Worm (Caenorhabditis elegans) whole organism, late embryonic: ENCODE data around the gene F56B3.2.

Experiments used
- C38D4.7 ChIP-seq: fragments of 200-800 bp; sonication (Bioruptor generic); optimal IDR thresholded peaks from 2 replicates; lab custom pipeline; 2018; ENCODE audit warnings: mild to moderate bottlenecking, missing genetic modification characterization, moderate library complexity, missing compliant biosample characterization
- F13H6.1 ChIP-seq: sonication (generic microtip); optimal IDR thresholded peaks from 2 replicates; lab custom pipeline; 2016; ENCODE audit warnings: missing genetic modification characterization, missing compliant biosample characterization
- K02D7.2 ChIP-seq: sonication (generic microtip); optimal IDR thresholded peaks from 2 replicates; lab custom pipeline; 2017; ENCODE audit warnings: mild to moderate bottlenecking, missing genetic modification characterization, missing compliant biosample characterization
- ama-1 ChIP-seq: fragments of 150-350 bp; optimal IDR thresholded peaks from 2 replicates; lab custom pipeline; 2014
- ceh-19 ChIP-seq: fragments of 200-800 bp; sonication (Bioruptor generic); optimal IDR thresholded peaks from 2 replicates; lab custom pipeline; 2018; ENCODE audit warnings: mild to moderate bottlenecking, missing genetic modification characterization, missing compliant biosample characterization
- ceh-22 ChIP-seq: sonication (generic microtip); optimal IDR thresholded peaks from 2 replicates; lab custom pipeline; 2017; ENCODE audit warnings: missing biosample characterization, missing genetic modification characterization
- ceh-24 ChIP-seq: sonication (generic microtip); optimal IDR thresholded peaks from 2 replicates; lab custom pipeline; 2016; ENCODE audit warnings: mild to moderate bottlenecking, missing genetic modification characterization, missing compliant biosample characterization
- ceh-34 ChIP-seq: sonication (generic microtip); optimal IDR thresholded peaks from 2 replicates; lab custom pipeline; 2016; ENCODE audit warnings: mild to moderate bottlenecking, missing genetic modification characterization, missing compliant biosample characterization
- ceh-45 ChIP-seq: fragments of 200-800 bp; sonication (Bioruptor generic); IDR thresholded peaks from 2 replicates; pipeline ENCODE4 v1.3.6; 2022; ENCODE audit warnings: missing genetic modification reagents, missing genetic modification characterization, missing compliant biosample characterization
- ceh-48 ChIP-seq: sonication (generic microtip); optimal IDR thresholded peaks from 2 replicates; lab custom pipeline; 2016; ENCODE audit warnings: missing genetic modification characterization, inconsistent platforms, missing compliant biosample characterization
- ceh-6 ChIP-seq: fragments of 200-800 bp; sonication (Bioruptor generic); optimal IDR thresholded peaks from 2 replicates; lab custom pipeline; 2018; ENCODE audit warnings: mild to moderate bottlenecking, missing genetic modification characterization, missing compliant biosample characterization
- dve-1 ChIP-seq: sonication (generic microtip); optimal IDR thresholded peaks from 2 replicates; lab custom pipeline; 2017; ENCODE audit warnings: antibody characterized with exemption, mild to moderate bottlenecking, missing genetic modification characterization, missing compliant biosample characterization
- elt-4 ChIP-seq: sonication (generic microtip); optimal IDR thresholded peaks from 2 replicates; lab custom pipeline; 2016; ENCODE audit warnings: missing genetic modification characterization, missing compliant biosample characterization
- ets-4 ChIP-seq: sonication (generic microtip); optimal IDR thresholded peaks from 2 replicates; lab custom pipeline; 2016; ENCODE audit warnings: missing genetic modification characterization, missing compliant biosample characterization
- fax-1 ChIP-seq: sonication (generic microtip); optimal IDR thresholded peaks from 2 replicates; lab custom pipeline; 2016; ENCODE audit warnings: missing genotype, missing genetic modification characterization, missing compliant biosample characterization
- fkh-10 ChIP-seq: fragments of 150-350 bp; optimal IDR thresholded peaks from 2 replicates; lab custom pipeline; 2014; ENCODE audit warnings: missing biosample characterization, missing genetic modification reagents, missing genetic modification characterization
- gmeb-2 ChIP-seq: sonication (generic microtip); optimal IDR thresholded peaks from 2 replicates; lab custom pipeline; 2016; ENCODE audit warnings: missing genetic modification characterization, inconsistent platforms, missing compliant biosample characterization
- hlh-13 ChIP-seq: fragments of 200-800 bp; sonication (Bioruptor generic); optimal IDR thresholded peaks from 2 replicates; lab custom pipeline; 2018; ENCODE audit warnings: mild to moderate bottlenecking, missing genetic modification characterization, missing compliant biosample characterization
- hlh-15 ChIP-seq: sonication (generic microtip); optimal IDR thresholded peaks from 2 replicates; lab custom pipeline; 2016; ENCODE audit warnings: missing genetic modification characterization, missing compliant biosample characterization
- hlh-6 ChIP-seq: sonication (generic microtip); optimal IDR thresholded peaks from 2 replicates; lab custom pipeline; 2016; ENCODE audit warnings: missing genotype, missing genetic modification characterization, missing compliant biosample characterization
- hlh-8 ChIP-seq: sonication (generic microtip); optimal IDR thresholded peaks from 2 replicates; lab custom pipeline; 2016; ENCODE audit warnings: missing genotype, missing genetic modification characterization, missing compliant biosample characterization
- lim-6 ChIP-seq: sonication (generic microtip); optimal IDR thresholded peaks from 2 replicates; lab custom pipeline; 2016; ENCODE audit warnings: missing genetic modification characterization, missing compliant biosample characterization
- lin-11 ChIP-seq: fragments of 200-800 bp; sonication (Bioruptor generic); optimal IDR thresholded peaks from 2 replicates; lab custom pipeline; 2018; ENCODE audit warnings: mild to moderate bottlenecking, missing genetic modification characterization, missing compliant biosample characterization
- madf-2 ChIP-seq: sonication (generic microtip); optimal IDR thresholded peaks from 2 replicates; lab custom pipeline; 2017; ENCODE audit warnings: missing genetic modification characterization, missing compliant biosample characterization
- mec-3 ChIP-seq: sonication (generic microtip); optimal IDR thresholded peaks from 2 replicates; lab custom pipeline; 2016; ENCODE audit warnings: borderline replicate concordance, missing genetic modification characterization, missing compliant biosample characterization
- nhr-11 ChIP-seq: fragments of 150-350 bp; optimal IDR thresholded peaks from 2 replicates; lab custom pipeline; 2014; ENCODE audit warnings: missing biosample characterization, missing genetic modification characterization
- odd-2 ChIP-seq: sonication (generic microtip); optimal IDR thresholded peaks from 2 replicates; lab custom pipeline; 2017; ENCODE audit warnings: antibody characterized with exemption, mild to moderate bottlenecking, missing genetic modification characterization, missing compliant biosample characterization
- pag-3 ChIP-seq: sonication (generic microtip); optimal IDR thresholded peaks from 2 replicates; lab custom pipeline; 2016; ENCODE audit warnings: missing compliant biosample characterization, missing genetic modification characterization, borderline replicate concordance
- pax-1 ChIP-seq: fragments of 150-350 bp; optimal IDR thresholded peaks from 2 replicates; lab custom pipeline; 2014; ENCODE audit warnings: missing biosample characterization, missing genetic modification characterization
- pha-4 ChIP-seq: fragments of 150-350 bp; optimal IDR thresholded peaks from 2 replicates; lab custom pipeline; 2018; ENCODE audit warnings: missing biosample characterization, missing genetic modification reagents, missing genetic modification characterization
- pros-1 ChIP-seq: fragments of 150-350 bp; optimal IDR thresholded peaks from 2 replicates; lab custom pipeline; 2014; ENCODE audit warnings: missing biosample characterization, missing genetic modification reagents, missing genetic modification characterization
- ref-2 ChIP-seq: sonication (generic microtip); optimal IDR thresholded peaks from 2 replicates; lab custom pipeline; 2016; ENCODE audit warnings: missing genetic modification characterization, missing compliant biosample characterization
- rnt-1 ChIP-seq: sonication (generic microtip); optimal IDR thresholded peaks from 2 replicates; lab custom pipeline; 2016; ENCODE audit warnings: missing genetic modification characterization, missing compliant biosample characterization
- tbx-2 ChIP-seq: sonication (generic microtip); optimal IDR thresholded peaks from 2 replicates; lab custom pipeline; 2016; ENCODE audit warnings: missing genetic modification characterization, missing compliant biosample characterization
- tbx-7 ChIP-seq: sonication (generic microtip); optimal IDR thresholded peaks from 2 replicates; lab custom pipeline; 2016; ENCODE audit warnings: missing genotype, missing genetic modification characterization, missing compliant biosample characterization
- ttx-3 ChIP-seq: sonication (generic microtip); optimal IDR thresholded peaks from 2 replicates; lab custom pipeline; 2016; ENCODE audit warnings: missing genetic modification reagents, missing genetic modification characterization, missing compliant biosample characterization
- unc-55 ChIP-seq: sonication (generic microtip); optimal IDR thresholded peaks from 2 replicates; lab custom pipeline; 2017; ENCODE audit warnings: missing biosample characterization, missing genetic modification reagents, missing genetic modification characterization
- unc-86 ChIP-seq: sonication (generic microtip); optimal IDR thresholded peaks from 2 replicates; lab custom pipeline; 2016; ENCODE audit warnings: missing genetic modification characterization, missing compliant biosample characterization

The F56B3.2 gene

DNA sequence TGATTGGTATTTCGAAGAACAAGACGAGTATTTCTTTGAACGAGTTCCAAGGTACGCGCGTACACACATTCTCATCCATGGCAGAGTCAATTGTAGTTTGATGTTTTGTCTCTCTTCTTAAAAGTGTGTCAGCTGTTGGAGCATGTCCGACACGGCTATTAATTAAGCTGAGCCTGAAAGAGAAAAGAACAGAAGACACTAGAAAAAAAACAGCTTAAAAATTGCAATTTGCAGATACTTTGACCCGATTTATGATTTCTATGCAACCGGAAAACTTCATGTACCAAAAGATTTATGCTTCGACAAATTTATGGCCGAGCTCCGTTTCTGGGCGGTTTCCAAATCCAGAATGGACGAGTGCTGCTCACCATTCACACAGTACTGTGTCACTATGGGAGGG lies 18.8 kb downstream of the F56B3.2 start:
- TF ChIP-seq pax-1 (tag; lab: Kevin White, UChicago) (no peak), fax-1 (no peak), K02D7.2 (tag; lab: Kevin White, UChicago) (no peak), hlh-15 (tag; lab: Kevin White, UChicago) (no peak), ets-4 (no peak), gmeb-2 (no peak), ceh-6 (GFP tag; lab: Kevin White, UChicago) (no peak), lin-11 (no peak), ceh-48 (tag; lab: Kevin White, UChicago) (no peak), unc-86 (tag; lab: Kevin White, UChicago) (no peak)

DNA sequence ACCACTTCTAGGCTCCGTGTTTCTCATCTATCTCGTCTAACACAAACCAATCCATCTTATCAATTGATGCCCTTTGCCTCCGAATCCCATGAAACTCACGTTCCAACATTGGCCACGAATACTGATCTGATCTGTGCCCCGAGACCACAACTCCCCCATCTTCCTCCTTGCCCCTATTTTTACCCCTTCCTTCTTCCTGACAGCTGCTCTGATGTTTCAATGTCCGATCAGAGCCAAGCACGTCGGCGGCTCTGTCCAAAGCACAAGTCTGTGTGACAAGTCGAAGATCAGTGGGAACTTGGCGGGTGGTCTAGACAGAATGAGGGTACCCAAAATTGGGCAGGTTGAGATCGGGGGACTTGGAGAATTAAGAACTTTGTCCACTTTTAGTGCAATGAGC lies 22.1 kb downstream of the F56B3.2 start:
- TF ChIP-seq odd-2 (tag; lab: Kevin White, UChicago) (no peak), mec-3 (tag; lab: Kevin White, UChicago) (no peak), ceh-6 (GFP tag; lab: Kevin White, UChicago) (no peak), nhr-11 (no peak), ama-1 (no peak), gmeb-2 (no peak), fax-1 (no peak), madf-2 (no peak), fkh-10 (GFP tag; lab: Kevin White, UChicago) (no peak), pha-4 (tag; lab: Kevin White, UChicago) (no peak), C38D4.7 (GFP tag; lab: Kevin White, UChicago) (no peak), pag-3 (tag; lab: Kevin White, UChicago) (no peak), lim-6 (tag; lab: Kevin White, UChicago) (no peak)
- TF ChIP-seq, all 69 proteins: peak for 0

- no peak for TF ChIP-seq ttx-3 (tag; lab: Kevin White, UChicago)
- no peak for TF ChIP-seq ets-4
- no peak for TF ChIP-seq hlh-8 (tag; lab: Kevin White, UChicago)
- no peak for TF ChIP-seq ceh-19 (GFP tag; lab: Kevin White, UChicago)
- no peak for TF ChIP-seq elt-4 (tag; lab: Kevin White, UChicago)
- no peak for TF ChIP-seq ceh-34 (tag; lab: Kevin White, UChicago)
- TF ChIP-seq F13H6.1 (tag; lab: Kevin White, UChicago) = no peak
- TF ChIP-seq unc-55 (GFP tag; lab: Kevin White, UChicago) = peak; percentile 67
- peak; percentile 40 for TF ChIP-seq ref-2 (tag; lab: Kevin White, UChicago)
- TF ChIP-seq, all 69 proteins: peak for 2
Observed at ce11 chrIV:741831-742230, 26.6 kb downstream of the F56B3.2 start.

ce11 chrIV:740674-741073 lies 27.7 kb downstream of the F56B3.2 start:
- TF ChIP-seq unc-55 (GFP tag; lab: Kevin White, UChicago) (peak; percentile 94), hlh-13 (GFP tag; lab: Kevin White, UChicago) (no peak)

DNA sequence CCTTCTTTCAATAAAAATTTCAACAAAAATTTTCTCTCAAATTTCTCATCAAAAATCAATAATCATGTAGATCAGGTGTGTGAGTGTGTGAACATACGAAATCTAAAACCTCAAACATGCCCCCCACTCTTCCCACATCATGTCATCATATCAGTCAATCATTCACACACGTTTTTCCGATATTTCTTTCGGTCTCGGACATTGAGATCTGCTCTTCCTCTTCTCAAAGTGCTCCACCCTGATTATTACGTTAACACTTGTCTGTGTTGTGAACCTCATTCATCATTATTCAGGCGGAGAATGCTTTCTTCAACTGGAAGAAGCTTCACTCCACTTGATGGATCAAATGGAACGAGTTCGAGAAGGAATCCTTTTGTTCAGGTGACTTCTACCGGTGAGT lies 31.9 kb downstream of the F56B3.2 start, which contains the start of gene kvs-5:
kvs-5 (plus strand) TSS at position 301 of the 400 bp plus-strand sequence.
- TF ChIP-seq ets-4 (no peak), unc-55 (GFP tag; lab: Kevin White, UChicago) (peak; percentile 47), tbx-7 (tag; lab: Kevin White, UChicago) (no peak), ceh-22 (tag; lab: Kevin White, UChicago) (no peak)

- TF ChIP-seq hlh-6 (tag; lab: Kevin White, UChicago) (no peak), hlh-13 (GFP tag; lab: Kevin White, UChicago) (no peak), fkh-10 (GFP tag; lab: Kevin White, UChicago) (no peak), ceh-22 (tag; lab: Kevin White, UChicago) (no peak), ceh-24 (tag; lab: Kevin White, UChicago) (no peak), C38D4.7 (GFP tag; lab: Kevin White, UChicago) (no peak), pax-1 (tag; lab: Kevin White, UChicago) (no peak), tbx-2 (tag; lab: Kevin White, UChicago) (no peak), madf-2 (no peak), ceh-34 (tag; lab: Kevin White, UChicago) (no peak), F13H6.1 (tag; lab: Kevin White, UChicago) (no peak), odd-2 (tag; lab: Kevin White, UChicago) (no peak), ceh-45 (GFP tag; lab: Robert Waterston, UW) (no peak), K02D7.2 (tag; lab: Kevin White, UChicago) (no peak), pros-1 (tag; lab: Kevin White, UChicago) (no peak), rnt-1 (tag; lab: Kevin White, UChicago) (no peak), dve-1 (no peak)
Observed at ce11 chrIV:730937-731336, 37.4 kb downstream of the F56B3.2 start, which contains the start of gene srt-24. Gene srt-24 (minus strand): TSS chrIV:731037.
